Comparison of ENCODE assay signal across 2 fruit fly cellular contexts in genomic region chr3R:14095428-14095827, dm6.
TF ChIP-seq lines count a peak whose summit lies in the region.

No protein-coding gene starts in this region.

- TF ChIP-seq CTCF in whole organism, embryonic (GFP tag; optimal IDR thresholded peaks at IDR 0.05; lab: Kevin White, UChicago) = peak; percentile 17

TF ChIP-seq in whole organism, embryonic, 481 proteins besides CTCF, POLR2A, EP300 and RAD21 (continues in another document):
- no peak for TF ChIP-seq CG9215 (GFP tag; IDR thresholded peaks at IDR 0.05; lab: Robert Waterston, UW)
- TF ChIP-seq CG32772 (GFP tag; IDR thresholded peaks at IDR 0.05; lab: Robert Waterston, UW) = peak; percentile 66
- no peak for TF ChIP-seq gfzf (GFP tag; optimal IDR thresholded peaks at IDR 0.05; lab: Kevin White, UChicago)
- TF ChIP-seq btn (GFP tag; optimal IDR thresholded peaks at IDR 0.05; lab: Kevin White, UChicago) = no peak
- TF ChIP-seq CG5245 (GFP tag; optimal IDR thresholded peaks at IDR 0.05; lab: Kevin White, UChicago) = peak; percentile 24
- TF ChIP-seq B-H1 (GFP tag; IDR thresholded peaks at IDR 0.05; lab: Robert Waterston, UW) = peak; percentile 36; the same call in 1 of the 3 replicates
- TF ChIP-seq tup (GFP tag; optimal IDR thresholded peaks at IDR 0.05; lab: Kevin White, UChicago) = no peak
- no peak for TF ChIP-seq CG11723 (GFP tag; optimal IDR thresholded peaks at IDR 0.05; lab: Kevin White, UChicago)
- peak; percentile 68; the same call in 1 of the 3 replicates for TF ChIP-seq so (GFP tag; IDR thresholded peaks at IDR 0.05; lab: Robert Waterston, UW)
- TF ChIP-seq fd3F (GFP tag; optimal IDR thresholded peaks at IDR 0.05; lab: Kevin White, UChicago) = peak; percentile 21
- TF ChIP-seq Asciz (GFP tag; optimal IDR thresholded peaks at IDR 0.05; lab: Kevin White, UChicago) = peak; percentile 46
- TF ChIP-seq Gug (GFP tag; IDR thresholded peaks at IDR 0.05; lab: Robert Waterston, UW) = no peak
- peak; percentile 52 for TF ChIP-seq nmo (GFP tag; optimal IDR thresholded peaks at IDR 0.05; lab: Kevin White, UChicago)
- peak; percentile 61 for TF ChIP-seq Fer1 (GFP tag; optimal IDR thresholded peaks at IDR 0.05; lab: Kevin White, UChicago)
- no peak for TF ChIP-seq Bgb (GFP tag; IDR thresholded peaks at IDR 0.05; lab: Robert Waterston, UW; ENCODE audit: partially characterized antibody)
- peak; percentile 64 for TF ChIP-seq ATbp (GFP tag; optimal IDR thresholded peaks at IDR 0.05; lab: Kevin White, UChicago)
- TF ChIP-seq CG8765 (GFP tag; IDR thresholded peaks at IDR 0.05; lab: Robert Waterston, UW) = no peak
- peak; percentile 0 for TF ChIP-seq CG15514 (GFP tag; optimal IDR thresholded peaks at IDR 0.05; lab: Kevin White, UChicago)
- peak; percentile 68 for TF ChIP-seq slbo (GFP tag; IDR thresholded peaks at IDR 0.05; lab: Robert Waterston, UW)
- no peak for TF ChIP-seq CG11456 (GFP tag; IDR thresholded peaks at IDR 0.05; lab: Robert Waterston, UW)
- TF ChIP-seq hkb (optimal IDR thresholded peaks at IDR 0.05; lab: Kevin White, UChicago) = no peak
- TF ChIP-seq hkb (GFP tag; IDR thresholded peaks at IDR 0.05; lab: Robert Waterston, UW) = peak; percentile 70
- no peak for TF ChIP-seq CG13775 (GFP tag; optimal IDR thresholded peaks at IDR 0.05; lab: Kevin White, UChicago)
- TF ChIP-seq ash1 (GFP tag; optimal IDR thresholded peaks at IDR 0.05; lab: Kevin White, UChicago) = no peak
- TF ChIP-seq Nf-YB (GFP tag; optimal IDR thresholded peaks at IDR 0.05; lab: Kevin White, UChicago) = peak; percentile 18
- TF ChIP-seq CG18619 (GFP tag; optimal IDR thresholded peaks at IDR 0.05; lab: Kevin White, UChicago) = peak; percentile 42
- peak; percentile 8 to 24 for TF ChIP-seq Pdp1 (GFP tag; optimal IDR thresholded peaks at IDR 0.05; lab: Kevin White, UChicago)
- peak; percentile 33 for TF ChIP-seq Hmr (GFP tag; optimal IDR thresholded peaks at IDR 0.05; lab: Kevin White, UChicago)
- TF ChIP-seq Atf6 (GFP tag; IDR thresholded peaks at IDR 0.05; lab: Robert Waterston, UW) = peak; percentile 39; the same call in 1 of the 2 replicates
- peak; percentile 9 for TF ChIP-seq CG4707 (GFP tag; optimal IDR thresholded peaks at IDR 0.05; lab: Kevin White, UChicago)
- no peak for TF ChIP-seq CG2116 (GFP tag; optimal IDR thresholded peaks at IDR 0.05; lab: Kevin White, UChicago)
- TF ChIP-seq chinmo (GFP tag; IDR thresholded peaks at IDR 0.05; lab: Robert Waterston, UW; ENCODE audit: partially characterized antibody) = no peak
- TF ChIP-seq CG6654 (GFP tag; optimal IDR thresholded peaks at IDR 0.05; lab: Kevin White, UChicago) = peak; percentile 24
- peak; percentile 18 for TF ChIP-seq nerfin-1 (tag; optimal IDR thresholded peaks at IDR 0.05; lab: Kevin White, UChicago)
- TF ChIP-seq CG6272 (GFP tag; IDR thresholded peaks at IDR 0.05; lab: Robert Waterston, UW) = 0 out of 2 replicates have a peak, but pooled peaks have one; percentile 23
- no peak for TF ChIP-seq CG18011 (GFP tag; optimal IDR thresholded peaks at IDR 0.05; lab: Kevin White, UChicago)
- 0 out of 2 replicates have a peak, but pooled peaks have one; percentile 13 for TF ChIP-seq danr (GFP tag; IDR thresholded peaks at IDR 0.05; lab: Robert Waterston, UW)
- peak; percentile 58 for TF ChIP-seq Oli (tag; optimal IDR thresholded peaks at IDR 0.05; lab: Kevin White, UChicago)
- TF ChIP-seq trem (tag; optimal IDR thresholded peaks at IDR 0.05; lab: Kevin White, UChicago) = peak; percentile 24
- no peak for TF ChIP-seq CG17612 (GFP tag; IDR thresholded peaks at IDR 0.05; lab: Robert Waterston, UW)
- peak; percentile 50 for TF ChIP-seq Fer3 (tag; optimal IDR thresholded peaks at IDR 0.05; lab: Kevin White, UChicago)
- TF ChIP-seq CG2678 (tag; optimal IDR thresholded peaks at IDR 0.05; lab: Kevin White, UChicago) = peak; percentile 77
- 0 out of 2 replicates have a peak, but pooled peaks have one; percentile 21 for TF ChIP-seq Adf1 (GFP tag; IDR thresholded peaks at IDR 0.05; lab: Robert Waterston, UW)
- TF ChIP-seq ab (GFP tag; optimal IDR thresholded peaks at IDR 0.05; lab: Kevin White, UChicago) = no peak
- peak; percentile 67 for TF ChIP-seq tgo (GFP tag; IDR thresholded peaks at IDR 0.05; lab: Robert Waterston, UW)

TF ChIP-seq in whole organism, prepupa, 60 proteins besides CTCF, POLR2A, EP300 and RAD21:
- TF ChIP-seq svp (GFP tag; lab: Kevin White, UChicago) = no peak
- TF ChIP-seq CG32006 (GFP tag; optimal IDR thresholded peaks at IDR 0.05; lab: Kevin White, UChicago) = peak; percentile 25
- no peak for TF ChIP-seq Ets96B (tag; optimal IDR thresholded peaks at IDR 0.05; lab: Kevin White, UChicago)
- no peak for TF ChIP-seq Sox14 (GFP tag; optimal IDR thresholded peaks at IDR 0.05; lab: Kevin White, UChicago)
- no peak for TF ChIP-seq net (GFP tag; optimal IDR thresholded peaks at IDR 0.05; lab: Kevin White, UChicago)
- peak; percentile 7 for TF ChIP-seq Hr4 (GFP tag; optimal IDR thresholded peaks at IDR 0.05; lab: Kevin White, UChicago)
- no peak for TF ChIP-seq Sox15 (GFP tag; optimal IDR thresholded peaks at IDR 0.05; lab: Kevin White, UChicago)
- no peak for TF ChIP-seq CG9139 (GFP tag; optimal IDR thresholded peaks at IDR 0.05; lab: Kevin White, UChicago)
- no peak for TF ChIP-seq CG6163 (GFP tag; IDR thresholded peaks at IDR 0.05; lab: Robert Waterston, UW)
- TF ChIP-seq fd85E (GFP tag; optimal IDR thresholded peaks at IDR 0.05; lab: Kevin White, UChicago) = no peak
- no peak for TF ChIP-seq CG3919 (GFP tag; optimal IDR thresholded peaks at IDR 0.05; lab: Kevin White, UChicago)
- TF ChIP-seq CG11294 (GFP tag; IDR thresholded peaks at IDR 0.05; lab: Robert Waterston, UW) = no peak
- TF ChIP-seq Blimp-1 (GFP tag; optimal IDR thresholded peaks at IDR 0.05; lab: Kevin White, UChicago) = no peak
- no peak for TF ChIP-seq CG16779 (tag; optimal IDR thresholded peaks at IDR 0.05; lab: Kevin White, UChicago)
- TF ChIP-seq Ets21C (GFP tag; optimal IDR thresholded peaks at IDR 0.05; lab: Kevin White, UChicago) = no peak
- no peak for TF ChIP-seq ss (GFP tag; optimal IDR thresholded peaks at IDR 0.05; lab: Kevin White, UChicago)
- no peak for TF ChIP-seq CG6854 (GFP tag; optimal IDR thresholded peaks at IDR 0.05; lab: Kevin White, UChicago)
- peak; percentile 68 for TF ChIP-seq Eip78C (GFP tag; lab: Kevin White, UChicago)
- TF ChIP-seq esn (GFP tag; optimal IDR thresholded peaks at IDR 0.05; lab: Kevin White, UChicago) = no peak
- no peak for TF ChIP-seq eg (GFP tag; IDR thresholded peaks at IDR 0.05; lab: Robert Waterston, UW)
- no peak for TF ChIP-seq CG8319 (GFP tag; optimal IDR thresholded peaks at IDR 0.05; lab: Kevin White, UChicago)
- no peak for TF ChIP-seq Gug (GFP tag; IDR thresholded peaks at IDR 0.05; lab: Robert Waterston, UW)
- no peak for TF ChIP-seq cyc (GFP tag; optimal IDR thresholded peaks at IDR 0.05; lab: Kevin White, UChicago)
- no peak for TF ChIP-seq Sox102F (GFP tag; optimal IDR thresholded peaks at IDR 0.05; lab: Kevin White, UChicago)
- no peak for TF ChIP-seq lz (GFP tag; optimal IDR thresholded peaks at IDR 0.05; lab: Kevin White, UChicago)

Comparison
In these comparisons a context has a peak if more than half of its experiments do, and no peak if none do; other contexts are left out.
1. Of the 7 proteins assayed by ChIP-seq in both whole organism, embryonic and whole organism, prepupa: peak only in whole organism, embryonic: Blimp-1, CG6854 and Sox102F; only in whole organism, prepupa: none; in both: none; in neither: 4.